Worm (Caenorhabditis elegans) whole organism, young adult: ENCODE data around the gene W06G6.17.

Source experiments
- B0261.1 ChIP-seq: sonication (generic microtip); optimal IDR thresholded peaks from 2 replicates; lab custom pipeline; 2016; ENCODE audit warnings: mild to moderate bottlenecking, missing genetic modification characterization, moderate library complexity, missing compliant biosample characterization
- B0336.3 ChIP-seq: fragments of 200-800 bp; sonication (Bioruptor generic); IDR thresholded peaks from 2 replicates; pipeline ENCODE4 v1.3.6; 2022; ENCODE audit warnings: missing genetic modification characterization, missing compliant biosample characterization
- F22D6.2 ChIP-seq: sonication (generic microtip); optimal IDR thresholded peaks from 2 replicates; lab custom pipeline; 2016; ENCODE audit warnings: mild to moderate bottlenecking, missing genetic modification characterization, missing compliant biosample characterization
- F23B12.7 ChIP-seq: sonication (generic microtip); optimal IDR thresholded peaks from 2 replicates; lab custom pipeline; 2017; ENCODE audit warnings: missing genetic modification characterization, mild to moderate bottlenecking, missing compliant biosample characterization, antibody characterized with exemption, moderate library complexity; ENCODE audit not compliant: insufficient read depth
- F49E8.2 ChIP-seq: sonication (generic microtip); optimal IDR thresholded peaks from 3 replicates; lab custom pipeline; 2017; ENCODE audit warnings: missing genetic modification characterization, mild to moderate bottlenecking, missing compliant biosample characterization, antibody characterized with exemption, moderate library complexity; ENCODE audit not compliant: insufficient read depth
- K12H6.12 ChIP-seq: fragments of 200-800 bp; sonication (Bioruptor generic); optimal IDR thresholded peaks from 2 replicates; lab custom pipeline; 2018; ENCODE audit warnings: mild to moderate bottlenecking, missing genetic modification characterization, missing compliant biosample characterization
- T26A5.8 ChIP-seq: sonication (generic microtip); optimal IDR thresholded peaks from 2 replicates; lab custom pipeline; 2016; ENCODE audit warnings: missing genetic modification characterization, missing compliant biosample characterization
- aptf-3 ChIP-seq: fragments of 200-800 bp; sonication (Bioruptor generic); IDR thresholded peaks from 2 replicates; pipeline ENCODE4 v1.3.6; 2022; ENCODE audit warnings: missing genetic modification characterization, missing compliant biosample characterization
- bed-1 ChIP-seq: fragments of 200-800 bp; sonication (Bioruptor generic); IDR thresholded peaks from 2 replicates; pipeline ENCODE4 v1.3.6; 2022; ENCODE audit warnings: missing genetic modification reagents, missing genetic modification characterization, missing compliant biosample characterization
- ccch-3 ChIP-seq: fragments of 200-800 bp; sonication (Bioruptor generic); optimal IDR thresholded peaks from 2 replicates; lab custom pipeline; 2018; ENCODE audit warnings: mild to moderate bottlenecking, missing genetic modification characterization, missing compliant biosample characterization
- cebp-1 ChIP-seq, 2 experiments: fragments of 200-800 bp in 1 of 2; sonication (Bioruptor generic) in 1 of 2; sonication (generic microtip) in 1 of 2; IDR thresholded peaks in 1 of 2; optimal IDR thresholded peaks in 1 of 2; 2 replicates each; pipeline versions ENCODE4 v1.3.6 to Lab custom; 2017 to 2022; ENCODE audit warnings: missing compliant biosample characterization in 2 of 2, missing genetic modification characterization in 2 of 2, mild to moderate bottlenecking in 1 of 2, missing genetic modification reagents in 1 of 2, moderate library complexity in 1 of 2
- dox-1 ChIP-seq: fragments of 200-800 bp; sonication (Bioruptor generic); IDR thresholded peaks from 2 replicates; pipeline ENCODE4 v1.3.6; 2022; ENCODE audit warnings: missing genetic modification reagents, missing genetic modification characterization, missing compliant biosample characterization
- egl-44 ChIP-seq: fragments of 200-800 bp; sonication (Bioruptor generic); IDR thresholded peaks from 2 replicates; pipeline ENCODE4 v1.3.6; 2022; ENCODE audit warnings: missing genetic modification reagents, missing genetic modification characterization, missing compliant biosample characterization
- ekl-4 ChIP-seq: fragments of 200-800 bp; sonication (Bioruptor generic); IDR thresholded peaks from 2 replicates; pipeline ENCODE4 v1.3.6; 2022; ENCODE audit warnings: missing genetic modification reagents, missing genetic modification characterization, missing compliant biosample characterization
- ets-4 ChIP-seq: fragments of 200-800 bp; sonication (Bioruptor generic); optimal IDR thresholded peaks from 2 replicates; lab custom pipeline; 2018; ENCODE audit warnings: mild to moderate bottlenecking, missing genetic modification characterization, missing compliant biosample characterization
- hmg-1.2 ChIP-seq: fragments of 200-800 bp; sonication (Bioruptor generic); IDR thresholded peaks from 2 replicates; pipeline ENCODE4 v1.3.6; 2022; ENCODE audit warnings: missing genetic modification reagents, missing genetic modification characterization, missing compliant biosample characterization
- hsf-1 ChIP-seq: fragments of 200-800 bp; sonication (Bioruptor generic); IDR thresholded peaks from 2 replicates; pipeline ENCODE4 v1.3.6; 2022; ENCODE audit warnings: missing genetic modification reagents, missing genetic modification characterization, missing compliant biosample characterization
- lag-1 ChIP-seq: fragments of 200-800 bp; sonication (Bioruptor generic); IDR thresholded peaks from 2 replicates; pipeline ENCODE4 v1.3.6; 2022; ENCODE audit warnings: missing genetic modification reagents, missing genetic modification characterization, missing compliant biosample characterization
- lin-35 ChIP-seq, 3 experiments: fragments of 150-350 bp in 2 of 3; sonication (generic microtip) in 1 of 3; optimal IDR thresholded peaks; 2 replicates each; lab custom pipeline; 2014 to 2018; ENCODE audit warnings: missing biosample characterization in 3 of 3, missing genetic modification characterization in 3 of 3, missing genetic modification reagents in 3 of 3
- lsl-1 ChIP-seq: fragments of 200-800 bp; sonication (Bioruptor generic); optimal IDR thresholded peaks from 2 replicates; lab custom pipeline; 2018; ENCODE audit warnings: mild to moderate bottlenecking, missing genetic modification characterization, moderate library complexity, missing compliant biosample characterization
- madf-10 ChIP-seq: sonication (generic microtip); optimal IDR thresholded peaks from 2 replicates; lab custom pipeline; 2016; ENCODE audit warnings: mild to moderate bottlenecking, missing genetic modification characterization, missing compliant biosample characterization
- mes-4 ChIP-seq: sonication (generic microtip); optimal IDR thresholded peaks from 2 replicates; lab custom pipeline; 2016; ENCODE audit warnings: missing genotype, missing genetic modification characterization, missing compliant biosample characterization
- nfyb-1 ChIP-seq: fragments of 200-800 bp; sonication (Bioruptor generic); IDR thresholded peaks from 2 replicates; pipeline ENCODE4 v1.3.6; 2022; ENCODE audit warnings: missing genetic modification reagents, missing genetic modification characterization, missing compliant biosample characterization
- nhr-120 ChIP-seq: fragments of 200-800 bp; sonication (Bioruptor generic); IDR thresholded peaks from 2 replicates; pipeline ENCODE4 v1.3.6; 2022; ENCODE audit warnings: missing genetic modification characterization, missing compliant biosample characterization
- nhr-27 ChIP-seq: fragments of 200-800 bp; sonication (Bioruptor generic); optimal IDR thresholded peaks from 2 replicates; lab custom pipeline; 2018; ENCODE audit warnings: mild to moderate bottlenecking, missing genetic modification characterization, moderate library complexity, missing compliant biosample characterization
- nhr-80 ChIP-seq: sonication (generic microtip); optimal IDR thresholded peaks from 2 replicates; lab custom pipeline; 2016; ENCODE audit warnings: missing genetic modification characterization, missing compliant biosample characterization
- pha-4 ChIP-seq: fragments of 150-350 bp; sonication (generic microtip); optimal IDR thresholded peaks from 2 replicates; lab custom pipeline; 2014; ENCODE audit warnings: missing biosample characterization, missing genetic modification reagents, missing genetic modification characterization
- rcor-1 ChIP-seq: fragments of 200-800 bp; sonication (Bioruptor generic); IDR thresholded peaks from 2 replicates; pipeline ENCODE4 v1.3.6; 2022; ENCODE audit warnings: missing genetic modification reagents, missing genetic modification characterization, missing compliant biosample characterization
- snpc-1.3 ChIP-seq: sonication (generic microtip); optimal IDR thresholded peaks from 2 replicates; lab custom pipeline; 2017; ENCODE audit warnings: missing genetic modification characterization, mild to moderate bottlenecking, missing compliant biosample characterization, antibody characterized with exemption, moderate library complexity, missing genotype, missing genetic modification reagents; ENCODE audit not compliant: insufficient read depth
- somi-1 ChIP-seq: fragments of 200-800 bp; sonication (Bioruptor generic); optimal IDR thresholded peaks from 2 replicates; lab custom pipeline; 2018; ENCODE audit warnings: mild to moderate bottlenecking, missing genetic modification characterization, missing compliant biosample characterization
- sptf-2 ChIP-seq: fragments of 200-800 bp; sonication (Bioruptor generic); optimal IDR thresholded peaks from 2 replicates; lab custom pipeline; 2018; ENCODE audit warnings: mild to moderate bottlenecking, missing genetic modification characterization, missing compliant biosample characterization
- tlf-1 ChIP-seq: fragments of 200-800 bp; sonication (Bioruptor generic); optimal IDR thresholded peaks from 2 replicates; lab custom pipeline; 2018; ENCODE audit warnings: mild to moderate bottlenecking, missing genetic modification characterization, missing compliant biosample characterization
- zfh-2 ChIP-seq: fragments of 200-800 bp; sonication (Bioruptor generic); conservative IDR thresholded peaks from 2 replicates; pipeline ENCODE4 v1.3.6; 2022; ENCODE audit warnings: missing genetic modification reagents, missing genetic modification characterization, missing compliant biosample characterization
- zim-3 ChIP-seq: sonication (generic microtip); optimal IDR thresholded peaks from 2 replicates; lab custom pipeline; 2017; ENCODE audit warnings: mild to moderate bottlenecking, missing genetic modification characterization, moderate library complexity, missing compliant biosample characterization
- ztf-22 ChIP-seq: fragments of 200-800 bp; sonication (Bioruptor generic); optimal IDR thresholded peaks from 2 replicates; lab custom pipeline; 2018; ENCODE audit warnings: mild to moderate bottlenecking, missing genetic modification characterization, moderate library complexity, missing compliant biosample characterization
- ztf-25 ChIP-seq: fragments of 200-800 bp; sonication (Bioruptor generic); IDR thresholded peaks from 2 replicates; pipeline ENCODE4 v1.3.6; 2022; ENCODE audit warnings: missing genetic modification reagents, missing genetic modification characterization, missing compliant biosample characterization
- ztf-3 ChIP-seq: fragments of 200-800 bp; sonication (Bioruptor generic); optimal IDR thresholded peaks from 2 replicates; lab custom pipeline; 2018; ENCODE audit warnings: mild to moderate bottlenecking, missing genetic modification characterization, missing compliant biosample characterization
- ztf-6 ChIP-seq: fragments of 200-800 bp; sonication (Bioruptor generic); IDR thresholded peaks from 2 replicates; pipeline ENCODE4 v1.3.6; 2022; ENCODE audit warnings: missing genetic modification reagents, missing genetic modification characterization, missing compliant biosample characterization

The W06G6.17 gene

ce11 chrV:16675553-16675952 is 30.5 kb upstream of the W06G6.17 start, which contains the start of gene srz-1 (continued):
- TF ChIP-seq zim-3 (tag; lab: Kevin White, UChicago) (no peak), tlf-1 (no peak), ztf-6 (GFP tag; lab: Robert Waterston, UW) (no peak), sptf-2 (no peak)
- TF ChIP-seq, all 124 proteins: peak for 0

ce11 chrV:16674399-16674798 is 29.3 kb upstream of the W06G6.17 start:
- TF ChIP-seq T26A5.8 (no peak), zfh-2 (GFP tag; lab: Robert Waterston, UW) (no peak), ccch-3 (GFP tag; lab: Kevin White, UChicago) (no peak), ztf-3 (GFP tag; lab: Kevin White, UChicago) (no peak), nfyb-1 (GFP tag; lab: Robert Waterston, UW) (no peak), lin-35 (GFP tag; optimal IDR thresholded peaks at IDR 0.05; lab: Kevin White, UChicago) (no peak), cebp-1 (GFP tag; IDR thresholded peaks at IDR 0.05; lab: Robert Waterston, UW) (no peak), cebp-1 (tag; optimal IDR thresholded peaks at IDR 0.05; lab: Kevin White, UChicago) (no peak), somi-1 (GFP tag; lab: Kevin White, UChicago) (no peak), rcor-1 (GFP tag; lab: Robert Waterston, UW) (no peak), F23B12.7 (no peak), ztf-25 (GFP tag; lab: Robert Waterston, UW) (no peak), nhr-27 (tag; lab: Kevin White, UChicago) (no peak), nhr-80 (no peak), hmg-1.2 (no peak), egl-44 (no peak), hsf-1 (GFP tag; lab: Robert Waterston, UW) (no peak), ztf-22 (GFP tag; lab: Kevin White, UChicago) (no peak), bed-1 (GFP tag; lab: Robert Waterston, UW) (no peak), aptf-3 (GFP tag; lab: Robert Waterston, UW) (no peak)

- TF ChIP-seq F49E8.2 (tag; lab: Kevin White, UChicago) = no peak
- TF ChIP-seq lag-1 (GFP tag; lab: Robert Waterston, UW) = no peak
- no peak for TF ChIP-seq nhr-80
- TF ChIP-seq pha-4 (tag; lab: Kevin White, UChicago) = no peak
- TF ChIP-seq mes-4 (tag; lab: Kevin White, UChicago) = no peak
- TF ChIP-seq B0261.1 = no peak
- no peak for TF ChIP-seq dox-1
- no peak for TF ChIP-seq F22D6.2 (tag; lab: Kevin White, UChicago)
- TF ChIP-seq ets-4 (GFP tag; lab: Kevin White, UChicago) = no peak
- no peak for TF ChIP-seq nhr-120 (GFP tag; lab: Robert Waterston, UW)
- TF ChIP-seq madf-10 = no peak
- TF ChIP-seq snpc-1.3 (tag; lab: Kevin White, UChicago) = no peak
- no peak for TF ChIP-seq B0336.3
- TF ChIP-seq ekl-4 (GFP tag; lab: Robert Waterston, UW) = no peak
- TF ChIP-seq lsl-1 (GFP tag; lab: Kevin White, UChicago) = no peak
- TF ChIP-seq K12H6.12 = no peak
These were observed 27.1 kb upstream of the W06G6.17 start, which contains the start of gene F14F8.8 for ce11 chrV:16672198-16672597. TSS of gene F14F8.8 (minus strand) at chrV:16672298.
